Fruit fly (Drosophila melanogaster) whole organism, embryonic: ENCODE data around the gene CG42784.

Experiments used
- Adf1 ChIP-seq: fragments of 200-800 bp; sonication (Bioruptor generic); IDR thresholded peaks from 2 replicates; pipeline ENCODE4 v1.3.6; 2022; ENCODE audit warnings: missing biosample characterization, missing genetic modification characterization
- BtbVII ChIP-seq: fragments of 200-800 bp; sonication (Bioruptor generic); optimal IDR thresholded peaks from 3 replicates; lab custom pipeline; 2017; ENCODE audit warnings: missing biosample characterization, mild to moderate bottlenecking, missing genetic modification characterization
- CG10274 ChIP-seq: fragments of 200-800 bp; sonication (Bioruptor generic); optimal IDR thresholded peaks from 3 replicates; lab custom pipeline; 2017; ENCODE audit warnings: missing biosample characterization, mild to moderate bottlenecking, missing genetic modification characterization
- CG10979 ChIP-seq: fragments of 200-800 bp; sonication (Bioruptor generic); optimal IDR thresholded peaks from 2 replicates; lab custom pipeline; 2018; ENCODE audit warnings: missing biosample characterization, mild to moderate bottlenecking, missing genetic modification characterization, moderate library complexity
- CG11456 ChIP-seq: fragments of 200-800 bp; sonication (Bioruptor generic); IDR thresholded peaks from 3 replicates; pipeline ENCODE4 v1.3.6; 2022; ENCODE audit warnings: missing biosample characterization, missing genetic modification characterization
- CG11504 ChIP-seq: fragments of 200-800 bp; sonication (Bioruptor generic); optimal IDR thresholded peaks from 3 replicates; lab custom pipeline; 2019; ENCODE audit warnings: missing biosample characterization, mild to moderate bottlenecking, missing genetic modification characterization, moderate library complexity
- CG11723 ChIP-seq: fragments of 200-800 bp; sonication (Bioruptor generic); optimal IDR thresholded peaks from 2 replicates; lab custom pipeline; 2017; ENCODE audit warnings: missing biosample characterization, mild to moderate bottlenecking, missing genetic modification characterization
- CG12659 ChIP-seq: fragments of 200-800 bp; sonication (Bioruptor generic); optimal IDR thresholded peaks from 3 replicates; lab custom pipeline; 2017; ENCODE audit warnings: mild to moderate bottlenecking, missing biosample characterization, missing genetic modification reagents, missing genetic modification characterization
- CG14667 ChIP-seq: fragments of 200-800 bp; sonication (Bioruptor generic); IDR thresholded peaks from 2 replicates; pipeline ENCODE4 v1.3.6; 2022; ENCODE audit warnings: missing biosample characterization, missing genetic modification characterization
- CG16779 ChIP-seq: fragments of 200-800 bp; sonication (Bioruptor generic); IDR thresholded peaks from 2 replicates; pipeline ENCODE4 v1.3.6; 2022; ENCODE audit warnings: missing biosample characterization, missing genetic modification characterization
- CG16815 ChIP-seq: fragments of 200-800 bp; sonication (Bioruptor generic); optimal IDR thresholded peaks from 3 replicates; lab custom pipeline; 2017; ENCODE audit warnings: missing biosample characterization, mild to moderate bottlenecking, missing genetic modification characterization
- CG18764 ChIP-seq: fragments of 200-800 bp; sonication (Bioruptor generic); optimal IDR thresholded peaks from 3 replicates; lab custom pipeline; 2016; ENCODE audit warnings: missing biosample characterization, missing genetic modification characterization
- CG3065 ChIP-seq: fragments of 200-800 bp; sonication (Bioruptor generic); optimal IDR thresholded peaks from 2 replicates; lab custom pipeline; 2016; ENCODE audit warnings: missing biosample characterization, missing genetic modification characterization
- CG31388 ChIP-seq: fragments of 200-800 bp; sonication (Bioruptor generic); optimal IDR thresholded peaks from 2 replicates; lab custom pipeline; 2016; ENCODE audit warnings: missing biosample characterization, missing genetic modification characterization
- CG32532 ChIP-seq: fragments of 200-800 bp; sonication (Bioruptor generic); IDR thresholded peaks from 2 replicates; pipeline ENCODE4 v1.3.6; 2022; ENCODE audit warnings: missing biosample characterization, missing genetic modification characterization
- CG3281 ChIP-seq: fragments of 200-800 bp; sonication (Bioruptor generic); optimal IDR thresholded peaks from 3 replicates; lab custom pipeline; 2017; ENCODE audit warnings: missing biosample characterization, mild to moderate bottlenecking, missing genetic modification characterization
- CG34224 ChIP-seq: fragments of 200-800 bp; sonication (Bioruptor generic); IDR thresholded peaks from 3 replicates; pipeline ENCODE4 v1.3.6; 2022; ENCODE audit warnings: missing biosample characterization, missing genetic modification characterization; ENCODE audit not compliant: partially characterized antibody
- CG4360 ChIP-seq: fragments of 200-800 bp; sonication (Bioruptor generic); IDR thresholded peaks from 2 replicates; pipeline ENCODE4 v1.3.6; 2022; ENCODE audit warnings: missing biosample characterization, missing genetic modification characterization
- CG4707 ChIP-seq: fragments of 200-800 bp; sonication (Bioruptor generic); optimal IDR thresholded peaks from 2 replicates; lab custom pipeline; 2018; ENCODE audit warnings: missing biosample characterization, mild to moderate bottlenecking, missing genetic modification characterization, moderate library complexity
- CG5180 ChIP-seq: fragments of 200-800 bp; sonication (Bioruptor generic); optimal IDR thresholded peaks from 3 replicates; lab custom pipeline; 2017; ENCODE audit warnings: missing biosample characterization, missing genetic modification characterization, mild to moderate bottlenecking, moderate library complexity, missing genetic modification reagents
- D19B ChIP-seq: fragments of 200-800 bp; sonication (Bioruptor generic); optimal IDR thresholded peaks from 2 replicates; lab custom pipeline; 2017; ENCODE audit warnings: missing biosample characterization, mild to moderate bottlenecking, missing genetic modification characterization
- Dbx ChIP-seq: fragments of 200-800 bp; sonication (Bioruptor generic); IDR thresholded peaks from 3 replicates; pipeline ENCODE4 v1.3.6; 2022; ENCODE audit warnings: missing biosample characterization, missing genetic modification characterization
- Dll ChIP-seq: fragments of 200-800 bp; sonication (Bioruptor generic); IDR thresholded peaks from 4 replicates; pipeline ENCODE4 v1.3.6; 2022; ENCODE audit warnings: missing biosample characterization, missing genetic modification characterization; ENCODE audit not compliant: partially characterized antibody
- Doc2 ChIP-seq: fragments of 200-800 bp; sonication (Bioruptor generic); IDR thresholded peaks from 2 replicates; pipeline ENCODE4 v1.3.6; 2022; ENCODE audit warnings: missing biosample characterization, missing genetic modification characterization
- HHEX ChIP-seq: fragments of 200-800 bp; sonication (Bioruptor generic); optimal IDR thresholded peaks from 3 replicates; lab custom pipeline; 2017; ENCODE audit warnings: missing biosample characterization, mild to moderate bottlenecking, missing genetic modification characterization, missing genetic modification reagents
- HLHmδ ChIP-seq: fragments of 200-800 bp; sonication (Bioruptor generic); optimal IDR thresholded peaks from 2 replicates; lab custom pipeline; 2018; ENCODE audit warnings: missing biosample characterization, mild to moderate bottlenecking, missing genetic modification characterization, moderate library complexity
- TFAM ChIP-seq: fragments of 200-800 bp; sonication (Bioruptor generic); optimal IDR thresholded peaks from 2 replicates; lab custom pipeline; 2017; ENCODE audit warnings: missing biosample characterization, missing genetic modification characterization, inconsistent platforms
- Xbp1 ChIP-seq: fragments of 200-800 bp; sonication (Bioruptor generic); optimal IDR thresholded peaks from 3 replicates; lab custom pipeline; 2016; ENCODE audit warnings: missing biosample characterization, mild to moderate bottlenecking, missing genetic modification characterization
- amos ChIP-seq: fragments of 200-800 bp; sonication (Bioruptor generic); IDR thresholded peaks from 2 replicates; pipeline ENCODE4 v1.3.6; 2022; ENCODE audit warnings: missing biosample characterization, missing genetic modification characterization; ENCODE audit not compliant: partially characterized antibody
- ato ChIP-seq: fragments of 200-800 bp; sonication (Bioruptor generic); IDR thresholded peaks from 2 replicates; pipeline ENCODE4 v1.3.6; 2022; ENCODE audit warnings: missing biosample characterization, missing genetic modification characterization; ENCODE audit not compliant: partially characterized antibody
- croc ChIP-seq: fragments of 200-800 bp; sonication (Bioruptor generic); conservative IDR thresholded peaks from 3 replicates; pipeline ENCODE4 v1.3.6; 2022; ENCODE audit warnings: missing biosample characterization, missing genetic modification characterization
- dysf ChIP-seq: fragments of 200-800 bp; sonication (Bioruptor generic); IDR thresholded peaks from 3 replicates; pipeline ENCODE4 v1.3.6; 2022; ENCODE audit warnings: missing biosample characterization, missing genetic modification characterization
- gfzf ChIP-seq: fragments of 200-800 bp; sonication (Bioruptor generic); optimal IDR thresholded peaks from 2 replicates; lab custom pipeline; 2016; ENCODE audit warnings: missing biosample characterization, mild to moderate bottlenecking, missing genetic modification characterization, moderate library complexity
- inv ChIP-seq: fragments of 200-800 bp; sonication (Bioruptor generic); IDR thresholded peaks from 2 replicates; pipeline ENCODE4 v1.3.6; 2022; ENCODE audit warnings: missing biosample characterization, missing genetic modification characterization; ENCODE audit not compliant: partially characterized antibody
- knrl ChIP-seq: fragments of 200-800 bp; sonication (Bioruptor generic); IDR thresholded peaks from 3 replicates; pipeline ENCODE4 v1.3.6; 2022; ENCODE audit warnings: missing biosample characterization, missing genetic modification characterization; ENCODE audit not compliant: partially characterized antibody
- lov ChIP-seq, 2 experiments: fragments of 200-800 bp in 1 of 2; fragments of >200 bp in 1 of 2; sonication (Bioruptor generic) in 1 of 2; IDR thresholded peaks in 1 of 2; optimal IDR thresholded peaks in 1 of 2; 2 replicates in 1 of 2; 3 replicates in 1 of 2; pipeline versions ENCODE4 v1.3.6 to Lab custom; 2017 to 2022; ENCODE audit warnings: missing biosample characterization in 1 of 2, missing genetic modification characterization in 1 of 2
- phol ChIP-seq: fragments of 200-800 bp; sonication (Bioruptor generic); optimal IDR thresholded peaks from 3 replicates; lab custom pipeline; 2018; ENCODE audit warnings: missing biosample characterization, mild to moderate bottlenecking, missing genetic modification characterization, moderate library complexity
- prd ChIP-seq, 3 experiments: fragments of >200 bp in 2 of 3; fragments of 200-800 bp in 1 of 3; sonication (Bioruptor generic) in 1 of 3; optimal IDR thresholded peaks in 2 of 3; IDR thresholded peaks in 1 of 3; 2 replicates in 2 of 3; 3 replicates in 1 of 3; pipeline versions ENCODE4 v1.3.6 to Lab custom; 2017 to 2022; ENCODE audit warnings: missing biosample characterization in 1 of 3, missing genetic modification characterization in 1 of 3
- sd ChIP-seq: fragments of 200-800 bp; sonication (Bioruptor generic); optimal IDR thresholded peaks from 3 replicates; lab custom pipeline; 2018; ENCODE audit warnings: missing biosample characterization, mild to moderate bottlenecking, missing genetic modification characterization, moderate library complexity
- seq ChIP-seq: fragments of 200-800 bp; sonication (Bioruptor generic); IDR thresholded peaks from 2 replicates; pipeline ENCODE4 v1.3.6; 2022; ENCODE audit warnings: missing biosample characterization, missing genetic modification characterization
- sisA ChIP-seq: fragments of 200-800 bp; sonication (Bioruptor generic); IDR thresholded peaks from 2 replicates; pipeline ENCODE4 v1.3.6; 2022; ENCODE audit warnings: missing biosample characterization, missing genetic modification characterization
- sqz ChIP-seq: fragments of 200-800 bp; sonication (Bioruptor generic); optimal IDR thresholded peaks from 3 replicates; lab custom pipeline; 2018; ENCODE audit warnings: missing biosample characterization, mild to moderate bottlenecking, missing genetic modification characterization
- sr ChIP-seq: fragments of 200-800 bp; sonication (Bioruptor generic); IDR thresholded peaks from 3 replicates; pipeline ENCODE4 v1.3.6; 2022; ENCODE audit warnings: missing biosample characterization, missing genetic modification characterization
- tin ChIP-seq: fragments of 200-800 bp; sonication (Bioruptor generic); optimal IDR thresholded peaks from 3 replicates; lab custom pipeline; 2016; ENCODE audit warnings: missing biosample characterization, missing genetic modification characterization
- trh ChIP-seq: fragments of 200-800 bp; sonication (Bioruptor generic); optimal IDR thresholded peaks from 2 replicates; lab custom pipeline; 2016; ENCODE audit warnings: missing biosample characterization, missing genetic modification characterization
- vvl ChIP-seq: fragments of 200-800 bp; sonication (Bioruptor generic); IDR thresholded peaks from 2 replicates; pipeline ENCODE4 v1.3.6; 2022; ENCODE audit warnings: missing biosample characterization, missing genetic modification characterization
- wdn ChIP-seq: fragments of 200-800 bp; sonication (Bioruptor generic); IDR thresholded peaks from 2 replicates; pipeline ENCODE4 v1.3.6; 2022; ENCODE audit warnings: missing biosample characterization, missing genetic modification characterization

The CG42784 gene

DNA sequence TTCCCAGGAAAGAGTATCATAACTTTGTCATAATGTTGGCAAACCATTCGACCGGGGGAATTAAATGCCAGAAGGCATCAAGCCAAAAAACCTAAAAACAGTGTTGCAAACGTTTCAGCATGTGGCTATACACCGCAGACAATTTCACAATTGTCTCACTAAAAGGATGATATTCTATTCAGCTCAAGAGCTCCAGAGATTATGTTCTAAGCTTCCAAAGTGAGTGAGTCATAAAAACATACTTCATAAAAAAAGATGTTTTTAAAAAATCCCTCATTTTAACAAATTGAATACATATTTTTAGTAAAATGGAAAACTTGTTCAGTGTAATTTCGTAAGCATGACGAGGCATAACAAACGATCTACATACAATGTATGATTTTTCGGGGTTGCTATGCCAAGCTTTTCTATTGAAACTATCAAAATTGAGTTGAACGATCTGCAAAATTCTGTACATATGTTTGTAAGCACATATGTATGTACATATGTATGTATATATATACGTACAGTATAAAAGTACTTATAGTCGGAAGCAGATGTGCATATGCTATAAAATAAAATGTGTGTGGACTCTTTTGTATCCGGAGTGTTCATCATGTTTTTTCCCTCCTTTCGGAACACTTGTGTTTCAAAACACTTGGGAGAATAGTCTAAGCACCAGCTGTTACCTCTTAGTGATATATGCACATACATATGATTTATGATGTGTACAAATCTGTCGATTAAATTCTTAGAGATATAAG, 99.9 kb downstream of the CG42784 start (continued):
- no peak for TF ChIP-seq CG34224 (GFP tag; lab: Robert Waterston, UW)
- no peak; the same call in 1 of the 2 replicates for TF ChIP-seq Doc2 (GFP tag; lab: Robert Waterston, UW)
- TF ChIP-seq TFAM (GFP tag; lab: Kevin White, UChicago), result no peak
- TF ChIP-seq sd (tag; lab: Kevin White, UChicago), result peak; percentile 8
- TF ChIP-seq vvl, result peak; percentile 53
- TF ChIP-seq CG4360 (GFP tag; lab: Robert Waterston, UW), result no peak
- peak; percentile 69 for TF ChIP-seq CG10979
- TF ChIP-seq knrl (GFP tag; lab: Robert Waterston, UW), result no peak
- no peak for TF ChIP-seq CG3065 (GFP tag; lab: Kevin White, UChicago)
- no peak for TF ChIP-seq inv (GFP tag; lab: Robert Waterston, UW)
- TF ChIP-seq tin (GFP tag; lab: Kevin White, UChicago), result peak; percentile 49
- peak; percentile 50 for TF ChIP-seq CG10274 (GFP tag; lab: Kevin White, UChicago)
- TF ChIP-seq CG14667 (GFP tag; lab: Robert Waterston, UW), result peak; percentile 78
- peak; percentile 60 for TF ChIP-seq sqz (GFP tag; lab: Kevin White, UChicago)
- no peak for TF ChIP-seq ato
- TF ChIP-seq CG11723 (GFP tag; lab: Kevin White, UChicago), result no peak
- no peak for TF ChIP-seq trh (GFP tag; lab: Kevin White, UChicago)
- TF ChIP-seq sisA (GFP tag; lab: Robert Waterston, UW), result peak; percentile 75
- no peak for TF ChIP-seq HLHmδ (GFP tag; lab: Kevin White, UChicago)
- no peak for TF ChIP-seq prd (optimal IDR thresholded peaks at IDR 0.05; lab: Kevin White, UChicago)
- TF ChIP-seq prd (GFP tag; IDR thresholded peaks at IDR 0.05; lab: Robert Waterston, UW), result peak; percentile 87
- peak; percentile 84 for TF ChIP-seq HHEX (GFP tag; lab: Kevin White, UChicago)
- TF ChIP-seq CG3281 (GFP tag; lab: Kevin White, UChicago), result peak; percentile 68
- no peak for TF ChIP-seq CG4707 (GFP tag; lab: Kevin White, UChicago)
- no peak for TF ChIP-seq lov (optimal IDR thresholded peaks at IDR 0.05; lab: Kevin White, UChicago)
- peak; percentile 38; the same call in 1 of the 3 replicates for TF ChIP-seq lov (GFP tag; IDR thresholded peaks at IDR 0.05; lab: Robert Waterston, UW)
- TF ChIP-seq dysf (GFP tag; lab: Robert Waterston, UW), result peak; percentile 66
- peak; percentile 67 for TF ChIP-seq CG11456
- peak; percentile 85 for TF ChIP-seq phol (tag; lab: Kevin White, UChicago)
- peak; percentile 34; the same call in 2 of the 3 replicates for TF ChIP-seq Dbx (GFP tag; lab: Robert Waterston, UW)
- TF ChIP-seq CG16815 (GFP tag; lab: Kevin White, UChicago), result no peak
- peak; percentile 90 for TF ChIP-seq CG11504
- TF ChIP-seq CG18764, result peak; percentile 72
- peak; percentile 69 for TF ChIP-seq CG16779 (GFP tag; lab: Robert Waterston, UW)
- no peak for TF ChIP-seq amos (GFP tag; lab: Robert Waterston, UW)
- peak; percentile 85 for TF ChIP-seq CG32532 (GFP tag; lab: Robert Waterston, UW)
- peak; percentile 62 for TF ChIP-seq CG5180 (GFP tag; lab: Kevin White, UChicago)
- no peak for TF ChIP-seq Adf1
- TF ChIP-seq croc (GFP tag; lab: Robert Waterston, UW), result peak; percentile 47; the same call in 2 of the 3 replicates
- peak; percentile 52 for TF ChIP-seq BtbVII
- TF ChIP-seq CG12659, result peak; percentile 43
- peak; percentile 71 for TF ChIP-seq CG31388
- no peak for TF ChIP-seq gfzf
- TF ChIP-seq Xbp1, result peak; percentile 88
- no peak for TF ChIP-seq Dll (GFP tag; lab: Robert Waterston, UW)
- TF ChIP-seq D19B (GFP tag; lab: Kevin White, UChicago), result peak; percentile 40
- TF ChIP-seq seq (GFP tag; lab: Robert Waterston, UW), result peak; percentile 59; the same call in 1 of the 2 replicates
- TF ChIP-seq sr (GFP tag; lab: Robert Waterston, UW), result peak; percentile 27; the same call in 1 of the 3 replicates
- peak; percentile 39; the same call in 1 of the 2 replicates for TF ChIP-seq wdn (GFP tag; lab: Robert Waterston, UW)
